Fruit fly (Drosophila melanogaster): ENCODE measurements around the gene TfIIEbeta.

Gene TfIIEbeta

dm6 chr3L:4259102-4259558 lies 27.7 kb upstream of the TfIIEbeta start, which contains the start of the genes CG15011 and CG1309 (continued):
- TF ChIP-seq twi (tag; optimal IDR thresholded peaks at IDR 0.05), result peak; percentile 83
- peak; percentile 64 for TF ChIP-seq CG3838 (GFP tag; optimal IDR thresholded peaks at IDR 0.05)
- no peak for TF ChIP-seq gt (GFP tag; IDR thresholded peaks at IDR 0.05)
- no peak for TF ChIP-seq ara (GFP tag; IDR thresholded peaks at IDR 0.05)
- TF ChIP-seq Fer1 (GFP tag; optimal IDR thresholded peaks at IDR 0.05), result peak; percentile 85
- TF ChIP-seq CG2875 (GFP tag; optimal IDR thresholded peaks at IDR 0.05), result peak; percentile 28
- peak; percentile 81 for TF ChIP-seq ems (GFP tag; optimal IDR thresholded peaks at IDR 0.05)
- TF ChIP-seq ken (GFP tag; IDR thresholded peaks at IDR 0.05), result peak; percentile 74; the same call in 2 of the 3 replicates
- peak; percentile 76 for TF ChIP-seq Sox100B (GFP tag; optimal IDR thresholded peaks at IDR 0.05)
- TF ChIP-seq CG3281 (GFP tag; optimal IDR thresholded peaks at IDR 0.05), result peak; percentile 99
- TF ChIP-seq Bdp1 (GFP tag; optimal IDR thresholded peaks at IDR 0.05), result peak; percentile 76
- peak; percentile 85 for TF ChIP-seq Chrac-16 (GFP tag; optimal IDR thresholded peaks at IDR 0.05)
- peak; percentile 81 for TF ChIP-seq jumu (GFP tag; optimal IDR thresholded peaks at IDR 0.05)
- TF ChIP-seq CG10321 (GFP tag; IDR thresholded peaks at IDR 0.05), result 0 out of 2 replicates have a peak, but pooled peaks have one; percentile 6
- TF ChIP-seq nau (GFP tag; optimal IDR thresholded peaks at IDR 0.05), result no peak
- no peak for TF ChIP-seq hb (GFP tag; IDR thresholded peaks at IDR 0.05; ENCODE audit: partially characterized antibody)
- peak; percentile 60 for TF ChIP-seq CG16815 (GFP tag; optimal IDR thresholded peaks at IDR 0.05)
- peak; percentile 87 for TF ChIP-seq bab2 (GFP tag; optimal IDR thresholded peaks at IDR 0.05)
- TF ChIP-seq Asciz (GFP tag; optimal IDR thresholded peaks at IDR 0.05), result peak; percentile 56
- TF ChIP-seq ERR (GFP tag; optimal IDR thresholded peaks at IDR 0.05), result peak; percentile 49
- peak; percentile 70 for TF ChIP-seq CG6689 (GFP tag; IDR thresholded peaks at IDR 0.05)
- peak; percentile 75 for TF ChIP-seq Drgx (GFP tag; IDR thresholded peaks at IDR 0.05)
- peak; percentile 59 for TF ChIP-seq kni (GFP tag; optimal IDR thresholded peaks at IDR 0.05)
- TF ChIP-seq fu2 (GFP tag; optimal IDR thresholded peaks at IDR 0.05), result peak; percentile 81
- TF ChIP-seq CG18262 (tag; optimal IDR thresholded peaks at IDR 0.05), result peak; percentile 85
- TF ChIP-seq CG15073 (GFP tag; optimal IDR thresholded peaks at IDR 0.05), result peak; percentile 26
- TF ChIP-seq CG17912 (GFP tag; optimal IDR thresholded peaks at IDR 0.05), result peak; percentile 28
- TF ChIP-seq CG8388 (GFP tag; optimal IDR thresholded peaks at IDR 0.05), result peak; percentile 84
- TF ChIP-seq chinmo (GFP tag; IDR thresholded peaks at IDR 0.05; ENCODE audit: partially characterized antibody), result 0 out of 4 replicates have a peak, but pooled peaks have one; percentile 32
- TF ChIP-seq sr (GFP tag; IDR thresholded peaks at IDR 0.05), result no peak
- TF ChIP-seq Mad (GFP tag; optimal IDR thresholded peaks at IDR 0.05), result peak; percentile 80
- TF ChIP-seq dmrt99B (tag; optimal IDR thresholded peaks at IDR 0.05), result peak; percentile 77
- TF ChIP-seq NC2α (GFP tag; optimal IDR thresholded peaks at IDR 0.05), result peak; percentile 67
- TF ChIP-seq HmgD (GFP tag; optimal IDR thresholded peaks at IDR 0.05), result peak; percentile 72
- peak; percentile 92 for TF ChIP-seq CG30403 (GFP tag; optimal IDR thresholded peaks at IDR 0.05)
- TF ChIP-seq schlank (tag; optimal IDR thresholded peaks at IDR 0.05), result peak; percentile 8
- peak; percentile 84 for TF ChIP-seq sisA (GFP tag; IDR thresholded peaks at IDR 0.05)
- peak; percentile 55 for TF ChIP-seq Scr (GFP tag; IDR thresholded peaks at IDR 0.05; ENCODE audit: partially characterized antibody)
- peak; percentile 88 for TF ChIP-seq CHES-1-like (GFP tag; optimal IDR thresholded peaks at IDR 0.05)
- peak; percentile 56 for TF ChIP-seq salm (tag; optimal IDR thresholded peaks at IDR 0.05)
- TF ChIP-seq Sry-β (GFP tag; optimal IDR thresholded peaks at IDR 0.05), result peak; percentile 67
- TF ChIP-seq insv (GFP tag; optimal IDR thresholded peaks at IDR 0.05), result peak; percentile 21 to 84
- peak; percentile 91 for TF ChIP-seq chn (GFP tag; optimal IDR thresholded peaks at IDR 0.05)
- no peak for TF ChIP-seq tna (GFP tag; IDR thresholded peaks at IDR 0.05; ENCODE audit: partially characterized antibody)
- no peak for TF ChIP-seq Ravus (GFP tag; IDR thresholded peaks at IDR 0.05)
- peak; percentile 87 for TF ChIP-seq CG12155 (GFP tag; optimal IDR thresholded peaks at IDR 0.05)
- TF ChIP-seq CG18619 (GFP tag; optimal IDR thresholded peaks at IDR 0.05), result peak; percentile 74
- peak; percentile 86 for TF ChIP-seq Bteb2 (GFP tag; optimal IDR thresholded peaks at IDR 0.05)
- peak; percentile 77 for TF ChIP-seq Meics (GFP tag; optimal IDR thresholded peaks at IDR 0.05)
- no peak for TF ChIP-seq CTCF (GFP tag; optimal IDR thresholded peaks at IDR 0.05)
- TF ChIP-seq pb (GFP tag; optimal IDR thresholded peaks at IDR 0.05), result peak; percentile 82
